Worm (Caenorhabditis elegans) whole organism, L1 larva: ENCODE data around the gene VY10G11R.1.
A peak's percentile ranks its signal among the peaks of the same experiment; 100 is the strongest.

Experiments
- C04F5.9 ChIP-seq: sonication (generic microtip); optimal IDR thresholded peaks from 2 replicates; lab custom pipeline; 2016; ENCODE audit warnings: missing genetic modification characterization, missing compliant biosample characterization
- C16A3.4 ChIP-seq: fragments of 150-350 bp; optimal IDR thresholded peaks from 2 replicates; lab custom pipeline; 2014; ENCODE audit warnings: missing biosample characterization, missing genetic modification characterization
- Y116A8C.19 ChIP-seq: sonication (generic microtip); optimal IDR thresholded peaks from 2 replicates; lab custom pipeline; 2016; ENCODE audit warnings: missing compliant biosample characterization, missing genetic modification characterization, borderline replicate concordance
- aly-2 ChIP-seq: fragments of 150-350 bp; optimal IDR thresholded peaks from 2 replicates; lab custom pipeline; 2014; ENCODE audit warnings: missing biosample characterization, missing genetic modification characterization
- ama-1 ChIP-seq: fragments of 150-350 bp; optimal IDR thresholded peaks from 2 replicates; lab custom pipeline; 2014
- blmp-1 ChIP-seq: fragments of 150-350 bp; optimal IDR thresholded peaks from 2 replicates; lab custom pipeline; 2014; ENCODE audit warnings: missing biosample characterization, missing genetic modification characterization
- ceh-82 ChIP-seq, 3 experiments: fragments of 150-350 bp in 1 of 3; sonication (generic microtip) in 2 of 3; optimal IDR thresholded peaks; 2 replicates each; lab custom pipeline; 2014 to 2017; ENCODE audit warnings: missing biosample characterization in 3 of 3, missing genetic modification characterization in 3 of 3
- ces-1 ChIP-seq: fragments of 150-350 bp; optimal IDR thresholded peaks from 2 replicates; lab custom pipeline; 2014; ENCODE audit warnings: missing biosample characterization, missing genetic modification reagents, missing genetic modification characterization
- dpl-1 ChIP-seq, 3 experiments: fragments of 150-350 bp in 2 of 3; sonication (generic microtip) in 1 of 3; optimal IDR thresholded peaks; 2 replicates each; lab custom pipeline; 2014 to 2017; ENCODE audit warnings: missing biosample characterization in 3 of 3, missing genetic modification characterization in 3 of 3, missing genetic modification reagents in 3 of 3
- efl-1 ChIP-seq, 4 experiments: fragments of 150-350 bp; optimal IDR thresholded peaks in 3 of 4; peaks in 1 of 4; 1 replicate in 1 of 4; 2 replicates in 3 of 4; lab custom pipeline; 2014; ENCODE audit warnings: missing biosample characterization in 2 of 4, missing genetic modification characterization in 2 of 4, missing genetic modification reagents in 2 of 4
- egl-13 ChIP-seq: sonication (generic microtip); optimal IDR thresholded peaks from 2 replicates; lab custom pipeline; 2016; ENCODE audit warnings: missing genotype, missing genetic modification reagents, missing genetic modification characterization, missing compliant biosample characterization
- egl-27 ChIP-seq, 2 experiments: fragments of 150-350 bp in 1 of 2; sonication (generic microtip); optimal IDR thresholded peaks; 3 replicates each; lab custom pipeline; 2017 to 2018; ENCODE audit warnings: missing biosample characterization in 2 of 2, missing genetic modification characterization in 2 of 2, missing genetic modification reagents in 2 of 2
- elt-3 ChIP-seq, 6 experiments: fragments of 150-350 bp in 1 of 6; sonication (generic microtip); optimal IDR thresholded peaks; 2 replicates each; lab custom pipeline; 2017 to 2018; ENCODE audit warnings: missing biosample characterization in 6 of 6, missing genetic modification characterization in 6 of 6, inconsistent platforms in 1 of 6
- fkh-8 ChIP-seq: sonication (generic microtip); optimal IDR thresholded peaks from 2 replicates; lab custom pipeline; 2016; ENCODE audit warnings: mild to moderate bottlenecking, missing genetic modification characterization, missing compliant biosample characterization
- fos-1 ChIP-seq: fragments of 150-350 bp; optimal IDR thresholded peaks from 2 replicates; lab custom pipeline; 2014; ENCODE audit warnings: missing biosample characterization, missing genetic modification characterization
- grh-1 ChIP-seq: fragments of 200-800 bp; sonication (Bioruptor generic); IDR thresholded peaks from 2 replicates; pipeline ENCODE4 v1.3.6; 2022; ENCODE audit warnings: missing genetic modification reagents, missing genetic modification characterization, missing compliant biosample characterization
- hlh-17 ChIP-seq: fragments of 200-800 bp; sonication (Bioruptor generic); optimal IDR thresholded peaks from 2 replicates; lab custom pipeline; 2018; ENCODE audit warnings: missing genetic modification characterization, mild to moderate bottlenecking, missing compliant biosample characterization, moderate library complexity, borderline replicate concordance
- hlh-4 ChIP-seq: sonication (generic microtip); optimal IDR thresholded peaks from 2 replicates; lab custom pipeline; 2016; ENCODE audit warnings: mild to moderate bottlenecking, missing genetic modification characterization, missing compliant biosample characterization
- hpl-2 ChIP-seq: fragments of 150-350 bp; optimal IDR thresholded peaks from 2 replicates; lab custom pipeline; 2014; ENCODE audit warnings: missing biosample characterization, missing genetic modification reagents, missing genetic modification characterization
- irx-1 ChIP-seq: sonication (generic microtip); optimal IDR thresholded peaks from 2 replicates; lab custom pipeline; 2016; ENCODE audit warnings: missing genetic modification characterization, missing compliant biosample characterization
- isw-1 ChIP-seq: fragments of 200-800 bp; sonication (Bioruptor generic); IDR thresholded peaks from 2 replicates; pipeline ENCODE4 v1.3.6; 2022; ENCODE audit warnings: missing genetic modification characterization, missing compliant biosample characterization
- lin-13 ChIP-seq: fragments of 150-350 bp; optimal IDR thresholded peaks from 2 replicates; lab custom pipeline; 2014; ENCODE audit warnings: missing biosample characterization, missing genetic modification reagents, missing genetic modification characterization
- lin-15B ChIP-seq: fragments of 150-350 bp; sonication (generic microtip); optimal IDR thresholded peaks from 3 replicates; lab custom pipeline; 2014; ENCODE audit warnings: missing biosample characterization, missing genetic modification characterization
- lin-35 ChIP-seq, 2 experiments: fragments of 150-350 bp; optimal IDR thresholded peaks; 2 replicates each; lab custom pipeline; 2014; ENCODE audit warnings: missing biosample characterization in 2 of 2, missing genetic modification characterization in 2 of 2, missing genetic modification reagents in 2 of 2
- mab-9 ChIP-seq: fragments of 200-800 bp; sonication (Bioruptor generic); IDR thresholded peaks from 2 replicates; pipeline ENCODE4 v1.3.6; 2022; ENCODE audit warnings: missing genetic modification reagents, missing genetic modification characterization, missing compliant biosample characterization
- mdl-1 ChIP-seq, 2 experiments: fragments of 150-350 bp; optimal IDR thresholded peaks; 2 replicates each; lab custom pipeline; 2014 to 2017; ENCODE audit warnings: missing biosample characterization in 2 of 2, missing genetic modification characterization in 2 of 2, inconsistent platforms in 1 of 2
- mef-2 ChIP-seq: fragments of 150-350 bp; optimal IDR thresholded peaks from 2 replicates; lab custom pipeline; 2014; ENCODE audit warnings: missing biosample characterization, missing genetic modification characterization
- nhr-11 ChIP-seq: fragments of 150-350 bp; optimal IDR thresholded peaks from 2 replicates; lab custom pipeline; 2014; ENCODE audit warnings: missing biosample characterization, missing genetic modification characterization
- nhr-12 ChIP-seq: sonication (generic microtip); optimal IDR thresholded peaks from 2 replicates; lab custom pipeline; 2017; ENCODE audit warnings: missing biosample characterization, missing genetic modification characterization
- nhr-19 ChIP-seq: fragments of 200-800 bp; sonication (Bioruptor generic); conservative IDR thresholded peaks from 2 replicates; pipeline ENCODE4 v1.3.6; 2022; ENCODE audit warnings: missing genetic modification characterization, missing compliant biosample characterization
- nhr-237 ChIP-seq: fragments of 150-350 bp; optimal IDR thresholded peaks from 2 replicates; lab custom pipeline; 2014; ENCODE audit warnings: missing biosample characterization, missing genetic modification characterization
- nhr-28 ChIP-seq: fragments of 150-350 bp; optimal IDR thresholded peaks from 2 replicates; lab custom pipeline; 2014; ENCODE audit warnings: missing biosample characterization, missing genetic modification characterization
- nhr-47 ChIP-seq: sonication (generic microtip); optimal IDR thresholded peaks from 2 replicates; lab custom pipeline; 2016; ENCODE audit warnings: mild to moderate bottlenecking, missing genetic modification characterization, moderate library complexity, missing compliant biosample characterization
- nhr-71 ChIP-seq: sonication (generic microtip); optimal IDR thresholded peaks from 2 replicates; lab custom pipeline; 2016; ENCODE audit warnings: mild to moderate bottlenecking, missing genetic modification characterization, moderate library complexity, missing compliant biosample characterization
- nhr-77 ChIP-seq: fragments of 150-350 bp; optimal IDR thresholded peaks from 2 replicates; lab custom pipeline; 2014; ENCODE audit warnings: missing biosample characterization, missing genetic modification characterization
- nhr-84 ChIP-seq: sonication (generic microtip); optimal IDR thresholded peaks from 2 replicates; lab custom pipeline; 2017; ENCODE audit warnings: missing biosample characterization, missing genetic modification characterization
- nhr-90 ChIP-seq: sonication (generic microtip); optimal IDR thresholded peaks from 2 replicates; lab custom pipeline; 2016; ENCODE audit warnings: mild to moderate bottlenecking, missing genetic modification characterization, missing compliant biosample characterization; ENCODE audit not compliant: poor library complexity
- pqm-1 ChIP-seq: sonication (generic microtip); optimal IDR thresholded peaks from 3 replicates; lab custom pipeline; 2017; ENCODE audit warnings: missing biosample characterization, missing genetic modification characterization
- rnt-1 ChIP-seq: sonication (generic microtip); optimal IDR thresholded peaks from 2 replicates; lab custom pipeline; 2016; ENCODE audit warnings: mild to moderate bottlenecking, missing genetic modification characterization, moderate library complexity, missing compliant biosample characterization
- skn-1 ChIP-seq: fragments of 150-350 bp; optimal IDR thresholded peaks from 2 replicates; lab custom pipeline; 2014; ENCODE audit warnings: missing biosample characterization, missing genetic modification characterization
- snpc-4 ChIP-seq: fragments of 150-350 bp; optimal IDR thresholded peaks from 2 replicates; lab custom pipeline; 2014; ENCODE audit warnings: missing biosample characterization, missing genetic modification characterization
- sox-4 ChIP-seq: sonication (generic microtip); optimal IDR thresholded peaks from 2 replicates; lab custom pipeline; 2016; ENCODE audit warnings: missing genetic modification characterization, missing compliant biosample characterization
- sptf-1 ChIP-seq: fragments of 150-350 bp; optimal IDR thresholded peaks from 2 replicates; lab custom pipeline; 2014; ENCODE audit warnings: missing biosample characterization, missing genetic modification characterization
- sup-37 ChIP-seq: fragments of 200-800 bp; sonication (Bioruptor generic); optimal IDR thresholded peaks from 2 replicates; lab custom pipeline; 2018; ENCODE audit warnings: mild to moderate bottlenecking, missing genetic modification characterization, missing compliant biosample characterization
- tbx-2 ChIP-seq: sonication (generic microtip); optimal IDR thresholded peaks from 2 replicates; lab custom pipeline; 2016; ENCODE audit warnings: missing genetic modification characterization, missing compliant biosample characterization
- tlp-1 ChIP-seq: fragments of 150-350 bp; optimal IDR thresholded peaks from 2 replicates; lab custom pipeline; 2014; ENCODE audit warnings: missing biosample characterization, missing genetic modification characterization
- unc-30 ChIP-seq: sonication (generic microtip); optimal IDR thresholded peaks from 2 replicates; lab custom pipeline; 2017; ENCODE audit warnings: missing biosample characterization, missing genetic modification characterization
- unc-62 ChIP-seq: fragments of 150-350 bp; optimal IDR thresholded peaks from 2 replicates; lab custom pipeline; 2014; ENCODE audit warnings: missing biosample characterization, missing genetic modification reagents, missing genetic modification characterization
- unc-86 ChIP-seq: sonication (generic microtip); optimal IDR thresholded peaks from 2 replicates; lab custom pipeline; 2016; ENCODE audit warnings: missing genetic modification characterization, missing compliant biosample characterization
- vab-15 ChIP-seq: sonication (generic microtip); optimal IDR thresholded peaks from 2 replicates; lab custom pipeline; 2017; ENCODE audit warnings: missing genotype, mild to moderate bottlenecking, missing genetic modification characterization, missing compliant biosample characterization
- xbp-1 ChIP-seq: sonication (generic microtip); optimal IDR thresholded peaks from 2 replicates; lab custom pipeline; 2016; ENCODE audit warnings: missing genetic modification characterization, missing compliant biosample characterization
- zip-4 ChIP-seq: fragments of 200-800 bp; sonication (Bioruptor generic); optimal IDR thresholded peaks from 2 replicates; lab custom pipeline; 2018; ENCODE audit warnings: mild to moderate bottlenecking, missing genetic modification characterization, moderate library complexity, missing compliant biosample characterization

The VY10G11R.1 gene

DNA sequence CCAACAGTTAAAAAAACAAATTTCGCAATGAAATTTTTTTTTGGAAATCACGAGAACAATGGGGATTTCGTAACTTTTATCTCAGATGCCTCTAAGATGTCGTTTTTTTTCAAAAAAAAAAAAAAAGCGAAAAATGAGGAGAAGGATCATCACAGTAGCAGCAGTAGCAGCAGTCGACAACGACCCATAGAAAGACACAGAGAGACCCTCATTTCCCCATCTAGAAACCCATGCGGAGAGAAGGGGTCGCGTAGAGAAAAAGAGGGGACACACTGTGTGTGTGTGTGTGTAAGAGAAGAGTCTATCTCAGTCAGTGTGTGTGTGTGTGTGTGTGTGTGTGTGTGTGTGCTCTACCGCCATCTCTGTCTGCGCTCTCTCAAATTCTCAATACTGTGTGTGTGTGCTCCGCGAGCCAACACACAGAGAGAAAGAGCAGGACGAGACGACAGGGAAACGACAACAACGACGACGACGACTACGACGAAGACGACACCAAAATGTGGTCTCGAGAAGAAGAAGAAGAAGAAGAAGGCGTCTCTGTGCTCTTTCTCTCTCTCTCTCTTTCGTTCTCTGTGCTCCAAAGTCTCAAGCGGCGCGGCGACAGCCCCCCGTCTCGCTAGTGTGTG is 20.7 kb upstream of the VY10G11R.1 start (continued):
- TF ChIP-seq tbx-2 (tag; lab: Kevin White, UChicago) (peak; percentile 72), fos-1 (tag; lab: Kevin White, UChicago) (peak; percentile 73), irx-1 (tag; lab: Kevin White, UChicago) (peak; percentile 62), C04F5.9 (tag; lab: Kevin White, UChicago) (no peak), unc-30 (tag; lab: Kevin White, UChicago) (no peak), elt-3 (tag; optimal IDR thresholded peaks at IDR 0.05; lab: Kevin White, UChicago) (no peak), sox-4 (tag; lab: Kevin White, UChicago) (no peak), zip-4 (GFP tag; lab: Kevin White, UChicago) (peak; percentile 33), egl-13 (peak; percentile 50), nhr-11 (tag; lab: Kevin White, UChicago) (peak; percentile 39), nhr-19 (GFP tag; lab: Robert Waterston, UW) (peak; percentile 70), tlp-1 (tag; lab: Kevin White, UChicago) (no peak), mef-2 (peak; percentile 37), xbp-1 (tag; lab: Kevin White, UChicago) (peak; percentile 47), pqm-1 (tag; lab: Kevin White, UChicago) (no peak), nhr-12 (tag; lab: Kevin White, UChicago) (no peak), nhr-71 (tag; lab: Kevin White, UChicago) (peak; percentile 85), lin-13 (peak; percentile 24), hpl-2 (GFP tag; lab: Kevin White, UChicago) (no peak), unc-86 (tag; lab: Kevin White, UChicago) (peak; percentile 80), nhr-77 (tag; lab: Kevin White, UChicago) (peak; percentile 33), isw-1 (peak; percentile 62), hlh-4 (tag; lab: Kevin White, UChicago) (no peak), nhr-47 (tag; lab: Kevin White, UChicago) (peak; percentile 81), ama-1 (no peak), fkh-8 (tag; lab: Kevin White, UChicago) (peak; percentile 89), nhr-237 (tag; lab: Kevin White, UChicago) (peak; percentile 67), blmp-1 (tag; lab: Kevin White, UChicago) (no peak), rnt-1 (tag; lab: Kevin White, UChicago) (peak; percentile 81), snpc-4 (no peak), mdl-1 (tag; optimal IDR thresholded peaks at IDR 0.05; lab: Kevin White, UChicago) (peak in 1 of 2 experiments; percentile 60), Y116A8C.19 (no peak), efl-1 (optimal IDR thresholded peaks at IDR 0.05; lab: Kevin White, UChicago) (peak; percentile 61 to 68), efl-1 (GFP tag; optimal IDR thresholded peaks at IDR 0.05 in 1 of 2; lab: Kevin White, UChicago) (peak; percentile 16 to 87), mab-9 (GFP tag; lab: Robert Waterston, UW) (peak; percentile 46; the same call in 1 of the 2 replicates), hlh-17 (GFP tag; lab: Kevin White, UChicago) (no peak), aly-2 (tag; lab: Kevin White, UChicago) (no peak), dpl-1 (GFP tag; optimal IDR thresholded peaks at IDR 0.05; lab: Kevin White, UChicago) (peak in 2 of 3 experiments; percentile 27 to 35), sup-37 (GFP tag; lab: Kevin White, UChicago) (peak; percentile 19), skn-1 (tag; lab: Kevin White, UChicago) (peak; percentile 28), lin-15B (tag; lab: Kevin White, UChicago) (peak; percentile 19), grh-1 (no peak), nhr-28 (tag; lab: Kevin White, UChicago) (no peak), vab-15 (tag; lab: Kevin White, UChicago) (no peak), nhr-90 (tag; lab: Kevin White, UChicago) (peak; percentile 2), lin-35 (GFP tag; optimal IDR thresholded peaks at IDR 0.05; lab: Kevin White, UChicago) (peak; percentile 24 to 75), sptf-1 (tag; lab: Kevin White, UChicago) (no peak), C16A3.4 (tag; lab: Kevin White, UChicago) (peak; percentile 54), unc-62 (no peak), egl-27 (tag; optimal IDR thresholded peaks at IDR 0.05; lab: Kevin White, UChicago) (peak in 1 of 2 experiments; percentile 27), ceh-82 (tag; optimal IDR thresholded peaks at IDR 0.05; lab: Kevin White, UChicago) (peak; percentile 50 to 68 (median 67)), ces-1 (no peak), nhr-84 (tag; lab: Kevin White, UChicago) (no peak)
